Worm (Caenorhabditis elegans): ENCODE results near the gene K09E4.4.

ce11 chrII:14138849-14139419, 17.0 kb upstream of the K09E4.4 start:
- TF ChIP-seq ztf-4 (tag; optimal IDR thresholded peaks at IDR 0.05) (no peak), nhr-237 (tag; optimal IDR thresholded peaks at IDR 0.05) (no peak), egl-5 (tag; optimal IDR thresholded peaks at IDR 0.05) (no peak), sea-2 (GFP tag; optimal IDR thresholded peaks at IDR 0.05) (no peak), nhr-11 (tag; optimal IDR thresholded peaks at IDR 0.05) (no peak), R02D3.7 (tag; optimal IDR thresholded peaks at IDR 0.05) (no peak), aly-2 (tag; optimal IDR thresholded peaks at IDR 0.05) (no peak), unc-62 (GFP tag; optimal IDR thresholded peaks at IDR 0.05) (no peak), nhr-77 (tag; optimal IDR thresholded peaks at IDR 0.05) (no peak), ceh-82 (tag; optimal IDR thresholded peaks at IDR 0.05) (no peak), zag-1 (tag; optimal IDR thresholded peaks at IDR 0.05) (no peak)
